Fruit fly (Drosophila melanogaster) Kc167 (cell line): ENCODE measurements around the gene Zip88E.

ENCODE experiments used
- h ChIP-seq: fragments of >200 bp; optimal IDR thresholded peaks from 3 replicates; lab custom pipeline; 2018; ENCODE audit warnings: missing external identifiers
- psq ChIP-seq: fragments of >200 bp; optimal IDR thresholded peaks from 2 replicates; lab custom pipeline; 2017; ENCODE audit warnings: missing external identifiers

- no peak for TF ChIP-seq psq (lab: Kevin White, UChicago)
- no peak for TF ChIP-seq h (lab: Kevin White, UChicago)
Measured at dm6 chr3R:15282326-15282725, 13.9 kb downstream of the Zip88E start.
